Fruit fly (Drosophila melanogaster) whole organism, prepupa: ENCODE data around the gene Pdf.

Source experiments
- CG10631 ChIP-seq: fragments of 200-800 bp; sonication (Bioruptor generic); optimal IDR thresholded peaks from 2 replicates; lab custom pipeline; 2016; ENCODE audit warnings: missing biosample characterization, missing genetic modification characterization
- CG10669 ChIP-seq: fragments of 200-800 bp; sonication (Bioruptor generic); optimal IDR thresholded peaks from 3 replicates; lab custom pipeline; 2018; ENCODE audit warnings: missing biosample characterization, mild to moderate bottlenecking, missing genetic modification characterization, moderate library complexity
- CG11294 ChIP-seq: fragments of 200-800 bp; sonication (Bioruptor generic); IDR thresholded peaks from 2 replicates; pipeline ENCODE4 v1.3.6; 2022; ENCODE audit warnings: missing biosample characterization, missing genetic modification characterization
- CG11762 ChIP-seq: fragments of 200-800 bp; sonication (Bioruptor generic); optimal IDR thresholded peaks from 3 replicates; lab custom pipeline; 2016; ENCODE audit warnings: missing biosample characterization, missing genetic modification characterization; ENCODE audit not compliant: insufficient read depth
- CG1621 ChIP-seq: fragments of 200-800 bp; sonication (Bioruptor generic); optimal IDR thresholded peaks from 3 replicates; lab custom pipeline; 2018; ENCODE audit warnings: missing biosample characterization, mild to moderate bottlenecking, missing genetic modification characterization
- CG16779 ChIP-seq: fragments of 200-800 bp; sonication (Bioruptor generic); optimal IDR thresholded peaks from 3 replicates; lab custom pipeline; 2017; ENCODE audit warnings: missing biosample characterization, mild to moderate bottlenecking, missing genetic modification characterization
- CG31627 ChIP-seq: fragments of 200-800 bp; sonication (Bioruptor generic); optimal IDR thresholded peaks from 3 replicates; lab custom pipeline; 2016; ENCODE audit warnings: missing biosample characterization, missing genetic modification characterization
- CG32006 ChIP-seq: fragments of 200-800 bp; sonication (Bioruptor generic); optimal IDR thresholded peaks from 3 replicates; lab custom pipeline; 2017; ENCODE audit warnings: missing biosample characterization, mild to moderate bottlenecking, missing genetic modification characterization
- CG3919 ChIP-seq: fragments of 200-800 bp; sonication (Bioruptor generic); optimal IDR thresholded peaks from 3 replicates; lab custom pipeline; 2016; ENCODE audit warnings: missing biosample characterization, missing genetic modification characterization
- CG6163 ChIP-seq: fragments of 200-800 bp; sonication (Bioruptor generic); IDR thresholded peaks from 3 replicates; pipeline ENCODE4 v1.3.6; 2022; ENCODE audit warnings: missing biosample characterization, missing genetic modification characterization
- CG6276 ChIP-seq: fragments of 200-800 bp; sonication (Bioruptor generic); optimal IDR thresholded peaks from 2 replicates; lab custom pipeline; 2017; ENCODE audit warnings: missing biosample characterization, mild to moderate bottlenecking, missing genetic modification characterization
- CG6854 ChIP-seq: fragments of 200-800 bp; sonication (Bioruptor generic); optimal IDR thresholded peaks from 2 replicates; lab custom pipeline; 2017; ENCODE audit warnings: missing biosample characterization, mild to moderate bottlenecking, missing genetic modification characterization
- CG7368 ChIP-seq: fragments of 200-800 bp; sonication (Bioruptor generic); optimal IDR thresholded peaks from 3 replicates; lab custom pipeline; 2016; ENCODE audit warnings: missing biosample characterization, missing genetic modification characterization
- CG8119 ChIP-seq: fragments of 200-800 bp; sonication (Bioruptor generic); IDR thresholded peaks from 3 replicates; pipeline ENCODE4 v1.3.6; 2022; ENCODE audit warnings: missing biosample characterization, missing genetic modification characterization
- CG8632 ChIP-seq: fragments of 200-800 bp; sonication (Bioruptor generic); optimal IDR thresholded peaks from 3 replicates; lab custom pipeline; 2016; ENCODE audit warnings: missing biosample characterization, missing genetic modification characterization
- CG9139 ChIP-seq: fragments of 200-800 bp; sonication (Bioruptor generic); optimal IDR thresholded peaks from 3 replicates; lab custom pipeline; 2017; ENCODE audit warnings: missing biosample characterization, mild to moderate bottlenecking, missing genetic modification characterization
- Eip75B ChIP-seq: fragments of 200-800 bp; sonication (Bioruptor generic); optimal IDR thresholded peaks from 3 replicates; lab custom pipeline; 2016; ENCODE audit warnings: missing biosample characterization, missing genetic modification characterization
- Eip78C ChIP-seq: fragments of 200-800 bp; sonication (Bioruptor generic); peaks from one replicate; lab custom pipeline; 2016; ENCODE audit warnings: missing biosample characterization, missing genetic modification characterization
- Eip93F ChIP-seq: fragments of 200-800 bp; sonication (Bioruptor generic); optimal IDR thresholded peaks from 2 replicates; lab custom pipeline; 2016; ENCODE audit warnings: missing biosample characterization, mild to moderate bottlenecking, missing genetic modification characterization
- Ets21C ChIP-seq: fragments of 200-800 bp; sonication (Bioruptor generic); optimal IDR thresholded peaks from 3 replicates; lab custom pipeline; 2016; ENCODE audit warnings: missing biosample characterization, missing genetic modification characterization
- Ets96B ChIP-seq: fragments of 200-800 bp; optimal IDR thresholded peaks from 2 replicates; lab custom pipeline; 2019; ENCODE audit warnings: missing biosample characterization, mild to moderate bottlenecking, missing genetic modification characterization, moderate library complexity
- Gug ChIP-seq: fragments of 200-800 bp; sonication (Bioruptor generic); IDR thresholded peaks from 2 replicates; pipeline ENCODE4 v1.3.6; 2022; ENCODE audit warnings: missing biosample characterization, missing genetic modification characterization
- Hr38 ChIP-seq: sonication (Bioruptor generic); optimal IDR thresholded peaks from 2 replicates; lab custom pipeline; 2016; ENCODE audit warnings: missing biosample characterization, missing genetic modification characterization
- Hr39 ChIP-seq: fragments of 200-800 bp; sonication (Bioruptor generic); optimal IDR thresholded peaks from 2 replicates; lab custom pipeline; 2016; ENCODE audit warnings: missing biosample characterization, missing genetic modification characterization
- Hr4 ChIP-seq: fragments of 200-800 bp; sonication (Bioruptor generic); optimal IDR thresholded peaks from 3 replicates; lab custom pipeline; 2016; ENCODE audit warnings: missing biosample characterization, missing genetic modification characterization
- OdsH ChIP-seq: fragments of 200-800 bp; sonication (Bioruptor generic); optimal IDR thresholded peaks from 3 replicates; lab custom pipeline; 2016; ENCODE audit warnings: missing biosample characterization, missing genetic modification characterization
- Smox ChIP-seq: fragments of 200-800 bp; sonication (Bioruptor generic); optimal IDR thresholded peaks from 3 replicates; lab custom pipeline; 2016; ENCODE audit warnings: missing biosample characterization, missing genetic modification characterization
- Sox102F ChIP-seq: fragments of 200-800 bp; sonication (Bioruptor generic); optimal IDR thresholded peaks from 2 replicates; lab custom pipeline; 2016; ENCODE audit warnings: missing biosample characterization, mild to moderate bottlenecking, missing genetic modification characterization
- Sox15 ChIP-seq: fragments of 200-800 bp; sonication (Bioruptor generic); optimal IDR thresholded peaks from 3 replicates; lab custom pipeline; 2016; ENCODE audit warnings: missing biosample characterization, missing genetic modification characterization
- achi ChIP-seq: fragments of 200-800 bp; sonication (Bioruptor generic); optimal IDR thresholded peaks from 3 replicates; lab custom pipeline; 2016; ENCODE audit warnings: missing biosample characterization, missing genetic modification characterization
- acj6 ChIP-seq: fragments of 200-800 bp; sonication (Bioruptor generic); optimal IDR thresholded peaks from 3 replicates; lab custom pipeline; 2016; ENCODE audit warnings: missing biosample characterization, missing genetic modification characterization
- cyc ChIP-seq: fragments of 200-800 bp; sonication (Bioruptor generic); optimal IDR thresholded peaks from 3 replicates; lab custom pipeline; 2016; ENCODE audit warnings: missing biosample characterization, missing genetic modification characterization
- dac ChIP-seq: fragments of 200-800 bp; sonication (Bioruptor generic); optimal IDR thresholded peaks from 2 replicates; lab custom pipeline; 2017; ENCODE audit warnings: missing biosample characterization, mild to moderate bottlenecking, missing genetic modification characterization
- dsx ChIP-seq: fragments of 200-800 bp; optimal IDR thresholded peaks from 3 replicates; lab custom pipeline; 2019; ENCODE audit warnings: missing biosample characterization, mild to moderate bottlenecking, missing genetic modification characterization, moderate library complexity; ENCODE audit not compliant: poor library complexity, severe bottlenecking
- eg ChIP-seq: fragments of 200-800 bp; sonication (Bioruptor generic); IDR thresholded peaks from 3 replicates; pipeline ENCODE4 v1.3.6; 2022; ENCODE audit warnings: missing biosample characterization, missing genetic modification characterization
- esn ChIP-seq: fragments of 200-800 bp; sonication (Bioruptor generic); optimal IDR thresholded peaks from 2 replicates; lab custom pipeline; 2016; ENCODE audit warnings: missing biosample characterization, mild to moderate bottlenecking, missing genetic modification characterization, moderate library complexity
- fd59A ChIP-seq: fragments of 200-800 bp; sonication (Bioruptor generic); optimal IDR thresholded peaks from 2 replicates; lab custom pipeline; 2017; ENCODE audit warnings: missing biosample characterization, mild to moderate bottlenecking, missing genetic modification characterization, missing genetic modification reagents
- fd85E ChIP-seq: fragments of 200-800 bp; sonication (Bioruptor generic); optimal IDR thresholded peaks from 3 replicates; lab custom pipeline; 2016; ENCODE audit warnings: missing biosample characterization, missing genetic modification characterization
- fkh ChIP-seq: fragments of 200-800 bp; sonication (Bioruptor generic); optimal IDR thresholded peaks from 3 replicates; lab custom pipeline; 2017; ENCODE audit warnings: missing biosample characterization, mild to moderate bottlenecking, missing genetic modification characterization, moderate library complexity
- lz ChIP-seq: fragments of 200-800 bp; sonication (Bioruptor generic); optimal IDR thresholded peaks from 3 replicates; lab custom pipeline; 2016; ENCODE audit warnings: missing biosample characterization, missing genetic modification characterization
- net ChIP-seq: fragments of 200-800 bp; sonication (Bioruptor generic); optimal IDR thresholded peaks from 3 replicates; lab custom pipeline; 2016; ENCODE audit warnings: missing biosample characterization, missing genetic modification characterization
- pdm3 ChIP-seq: fragments of 200-800 bp; sonication (Bioruptor generic); optimal IDR thresholded peaks from 3 replicates; lab custom pipeline; 2016; ENCODE audit warnings: missing biosample characterization, missing genetic modification characterization
- salr ChIP-seq, 2 experiments: fragments of 200-800 bp; sonication (Bioruptor generic); optimal IDR thresholded peaks; 3 replicates each; lab custom pipeline; 2016 to 2018; ENCODE audit warnings: missing biosample characterization in 2 of 2, missing genetic modification characterization in 2 of 2, mild to moderate bottlenecking in 1 of 2
- ss ChIP-seq, 2 experiments: fragments of 200-800 bp; sonication (Bioruptor generic); optimal IDR thresholded peaks; 2 replicates in 1 of 2; 3 replicates in 1 of 2; lab custom pipeline; 2017 to 2018; ENCODE audit warnings: mild to moderate bottlenecking in 2 of 2, missing biosample characterization in 2 of 2, missing genetic modification characterization in 2 of 2, moderate library complexity in 1 of 2
- svp ChIP-seq: fragments of 200-800 bp; sonication (Bioruptor generic); peaks from one replicate; lab custom pipeline; 2016; ENCODE audit warnings: missing biosample characterization, missing genetic modification characterization
- topi ChIP-seq: fragments of 200-800 bp; sonication (Bioruptor generic); optimal IDR thresholded peaks from 3 replicates; lab custom pipeline; 2016; ENCODE audit warnings: missing biosample characterization, missing genetic modification characterization
- vri ChIP-seq: fragments of 200-800 bp; sonication (Bioruptor generic); optimal IDR thresholded peaks from 3 replicates; lab custom pipeline; 2016; ENCODE audit warnings: missing biosample characterization, mild to moderate bottlenecking, missing genetic modification characterization

The Pdf gene

dm6 chr3R:26479208-26479607 is 23.3 kb upstream of the Pdf start (continued):
- no peak for TF ChIP-seq Hr39
- no peak for TF ChIP-seq CG16779 (tag; lab: Kevin White, UChicago)
- TF ChIP-seq Ets21C (GFP tag; lab: Kevin White, UChicago): no peak
- peak; percentile 69 for TF ChIP-seq CG6163 (GFP tag; lab: Robert Waterston, UW)
- no peak for TF ChIP-seq fd59A
- TF ChIP-seq fkh (GFP tag; lab: Kevin White, UChicago): no peak
- TF ChIP-seq Ets96B: peak; percentile 4
- TF ChIP-seq Sox15 (GFP tag; lab: Kevin White, UChicago): no peak
- TF ChIP-seq eg (GFP tag; lab: Robert Waterston, UW): peak; percentile 68; the same call in 2 of the 3 replicates
- TF ChIP-seq Eip75B: peak; percentile 38
- TF ChIP-seq Smox: no peak
- TF ChIP-seq topi (GFP tag; lab: Kevin White, UChicago): peak; percentile 20
- peak; percentile 49 for TF ChIP-seq CG10669 (GFP tag; lab: Kevin White, UChicago)
- TF ChIP-seq acj6 (GFP tag; lab: Kevin White, UChicago): peak; percentile 45
- no peak for TF ChIP-seq Hr38 (GFP tag; lab: Kevin White, UChicago)
- peak; percentile 55 for TF ChIP-seq OdsH (GFP tag; lab: Kevin White, UChicago)
- TF ChIP-seq net (GFP tag; lab: Kevin White, UChicago): no peak
- TF ChIP-seq CG8119 (GFP tag; lab: Robert Waterston, UW): peak; percentile 68
- TF ChIP-seq CG3919 (GFP tag; lab: Kevin White, UChicago): peak; percentile 61
- no peak for TF ChIP-seq cyc
- no peak for TF ChIP-seq dsx
- TF ChIP-seq CG31627: no peak
- TF ChIP-seq fd85E (GFP tag; lab: Kevin White, UChicago): no peak

DNA sequence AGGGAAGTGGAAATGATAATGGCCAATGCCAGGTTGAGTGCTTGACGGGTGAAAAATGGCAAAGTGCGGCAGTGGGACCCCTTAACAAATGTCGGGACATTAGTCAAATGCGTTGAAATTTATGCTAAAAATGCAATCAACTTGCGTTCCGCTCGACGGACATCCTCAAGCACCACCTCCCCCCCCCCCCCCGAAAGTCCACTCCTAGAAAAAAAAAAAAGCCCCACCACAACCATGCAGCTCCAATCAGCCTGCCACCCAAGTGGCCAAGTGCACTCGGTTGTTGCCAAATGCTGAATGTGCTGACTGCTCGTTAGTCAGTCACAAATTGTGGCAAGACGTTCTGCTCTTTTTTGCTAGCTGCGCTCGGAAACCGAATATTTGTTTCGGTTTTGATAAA is 22.7 kb upstream of the Pdf start:
- no peak for TF ChIP-seq Gug (GFP tag; lab: Robert Waterston, UW)
- TF ChIP-seq Hr39: no peak
- TF ChIP-seq pdm3: no peak
- TF ChIP-seq ss (GFP tag; optimal IDR thresholded peaks at IDR 0.05; lab: Kevin White, UChicago): no peak
- TF ChIP-seq CG16779 (tag; lab: Kevin White, UChicago): no peak
- no peak for TF ChIP-seq Hr38 (GFP tag; lab: Kevin White, UChicago)
- TF ChIP-seq Ets21C (GFP tag; lab: Kevin White, UChicago): no peak
- no peak for TF ChIP-seq achi
- TF ChIP-seq CG9139: no peak
- TF ChIP-seq CG1621 (tag; lab: Kevin White, UChicago): no peak
- TF ChIP-seq Sox15 (GFP tag; lab: Kevin White, UChicago): no peak

DNA sequence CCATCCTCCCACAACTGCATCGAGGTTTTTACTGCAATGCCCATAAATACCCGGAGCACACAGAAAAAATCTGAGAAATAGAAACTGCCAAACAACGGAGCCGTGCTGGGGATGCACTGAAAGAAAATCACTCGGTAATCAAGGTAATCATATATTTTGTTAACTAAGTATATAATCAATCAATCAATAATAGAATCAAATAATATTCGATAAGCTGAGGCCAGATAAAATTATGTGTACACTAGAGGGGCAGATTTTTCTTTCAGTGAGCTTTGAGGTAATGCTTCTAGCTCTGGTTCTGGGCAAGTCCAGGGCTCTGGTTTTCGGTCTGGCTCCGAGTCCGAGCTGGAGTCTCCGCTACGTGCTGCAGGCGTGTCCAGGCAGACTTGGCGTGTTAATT is 22.1 kb upstream of the Pdf start:
- peak; percentile 36; the same call in 1 of the 3 replicates for TF ChIP-seq CG8119 (GFP tag; lab: Robert Waterston, UW)
- peak; percentile 71 for TF ChIP-seq CG6163 (GFP tag; lab: Robert Waterston, UW)
- no peak for TF ChIP-seq cyc
- no peak for TF ChIP-seq vri (GFP tag; lab: Kevin White, UChicago)
- TF ChIP-seq Sox102F: no peak
- TF ChIP-seq achi: no peak
- no peak for TF ChIP-seq CG11762
- TF ChIP-seq ss (GFP tag; optimal IDR thresholded peaks at IDR 0.05; lab: Kevin White, UChicago): no peak
- peak; percentile 29 for TF ChIP-seq CG3919 (GFP tag; lab: Kevin White, UChicago)
- no peak for TF ChIP-seq acj6 (GFP tag; lab: Kevin White, UChicago)
- TF ChIP-seq lz: no peak
- TF ChIP-seq dac (GFP tag; lab: Kevin White, UChicago): no peak
- TF ChIP-seq OdsH (GFP tag; lab: Kevin White, UChicago): peak; percentile 29
- no peak for TF ChIP-seq svp (GFP tag; lab: Kevin White, UChicago)
- no peak for TF ChIP-seq Eip75B
- peak; percentile 9 for TF ChIP-seq pdm3
- TF ChIP-seq Eip78C (GFP tag; lab: Kevin White, UChicago): peak; percentile 68
- TF ChIP-seq Ets21C (GFP tag; lab: Kevin White, UChicago): no peak
- no peak for TF ChIP-seq CG7368 (GFP tag; lab: Kevin White, UChicago)
- no peak for TF ChIP-seq Hr38 (GFP tag; lab: Kevin White, UChicago)
- TF ChIP-seq CG6854 (GFP tag; lab: Kevin White, UChicago): no peak
- TF ChIP-seq eg (GFP tag; lab: Robert Waterston, UW): peak; percentile 55; the same call in 2 of the 3 replicates
- peak; percentile 30 for TF ChIP-seq Hr4 (GFP tag; lab: Kevin White, UChicago)
- no peak for TF ChIP-seq Hr39
- TF ChIP-seq salr (GFP tag; optimal IDR thresholded peaks at IDR 0.05; lab: Kevin White, UChicago): no peak
- TF ChIP-seq Ets96B: no peak
- peak; percentile 24; the same call in 1 of the 2 replicates for TF ChIP-seq CG11294 (GFP tag; lab: Robert Waterston, UW)
- TF ChIP-seq Eip93F (GFP tag; lab: Kevin White, UChicago): no peak
- TF ChIP-seq CG6276 (GFP tag; lab: Kevin White, UChicago): peak; percentile 34
- no peak for TF ChIP-seq CG32006 (GFP tag; lab: Kevin White, UChicago)
- TF ChIP-seq esn (GFP tag; lab: Kevin White, UChicago): no peak
- no peak for TF ChIP-seq CG8632 (GFP tag; lab: Kevin White, UChicago)
- peak; percentile 2 for TF ChIP-seq CG10631 (GFP tag; lab: Kevin White, UChicago)
